Worm (Caenorhabditis elegans): ENCODE measurements around the gene ets-4.

Gene ets-4

DNA sequence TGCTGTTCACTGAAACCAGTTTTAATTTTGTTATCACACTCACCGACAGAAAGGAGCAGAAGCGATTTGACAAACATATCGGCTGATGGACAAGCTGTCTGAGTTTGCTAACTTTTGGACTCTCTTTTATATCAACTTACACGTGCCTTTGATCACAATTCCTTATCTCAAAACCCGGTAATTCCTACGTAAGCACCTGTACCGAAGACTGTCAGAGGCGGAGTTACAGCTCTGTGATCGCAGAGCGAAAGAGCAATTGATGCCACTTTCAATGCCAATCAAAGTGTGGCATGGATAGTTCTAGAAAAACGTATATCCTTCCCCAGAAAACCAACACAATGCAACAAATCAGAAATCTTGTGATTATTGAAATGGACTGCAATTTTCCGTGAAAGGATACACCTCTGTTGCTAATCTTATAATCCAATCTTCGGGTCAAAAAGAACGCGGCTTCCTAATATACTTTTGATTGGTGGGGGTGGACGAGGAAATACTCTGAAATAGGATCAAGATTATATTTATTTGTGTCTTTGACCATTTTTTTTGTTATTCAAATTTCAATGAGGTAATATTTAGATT is 18.1 kb downstream of the ets-4 start, which contains the start of gene ilys-5:
Gene ilys-5, minus strand, starts transcription at position 140 of the 579 bp plus-strand sequence.
- no peak for TF ChIP-seq F23B12.7 (tag; optimal IDR thresholded peaks at IDR 0.05; ENCODE audit: insufficient read depth)
- TF ChIP-seq chd-7 (tag; optimal IDR thresholded peaks at IDR 0.05) = peak; percentile 62
- TF ChIP-seq T26A5.8 (tag; optimal IDR thresholded peaks at IDR 0.05) = no peak
- TF ChIP-seq lag-1 (GFP tag; IDR thresholded peaks at IDR 0.05) = no peak
- TF ChIP-seq ceh-91 (GFP tag; IDR thresholded peaks at IDR 0.05) = no peak
- no peak for TF ChIP-seq nhr-179 (tag; optimal IDR thresholded peaks at IDR 0.05)
- TF ChIP-seq ceh-27 (GFP tag; optimal IDR thresholded peaks at IDR 0.05) = no peak
- no peak for TF ChIP-seq ceh-40 (GFP tag; IDR thresholded peaks at IDR 0.05)
- TF ChIP-seq lin-40 (tag; optimal IDR thresholded peaks at IDR 0.05) = no peak
- TF ChIP-seq efl-1 (GFP tag; optimal IDR thresholded peaks at IDR 0.05) = no peak
- no peak for TF ChIP-seq K11D2.4 (GFP tag; IDR thresholded peaks at IDR 0.05)
- TF ChIP-seq madf-10 (tag; optimal IDR thresholded peaks at IDR 0.05) = peak; percentile 26
- TF ChIP-seq lsl-1 (GFP tag; optimal IDR thresholded peaks at IDR 0.05) = no peak
- TF ChIP-seq F10E7.11 (tag; optimal IDR thresholded peaks at IDR 0.05) = no peak
- no peak for TF ChIP-seq F52B5.7 (tag; optimal IDR thresholded peaks at IDR 0.05)
- no peak for TF ChIP-seq hlh-12 (tag; optimal IDR thresholded peaks at IDR 0.05)
- TF ChIP-seq ztf-22 (GFP tag; optimal IDR thresholded peaks at IDR 0.05) = peak; percentile 24
- 0 out of 2 replicates have a peak, but pooled peaks have one; percentile 27 for TF ChIP-seq Y53G8AR.9 (GFP tag; conservative IDR thresholded peaks at IDR 0.05)
- TF ChIP-seq ceh-79 (tag; optimal IDR thresholded peaks at IDR 0.05) = no peak
- TF ChIP-seq mxl-1 (tag; optimal IDR thresholded peaks at IDR 0.05) = no peak
- no peak for TF ChIP-seq dpff-1 (tag; optimal IDR thresholded peaks at IDR 0.05)
- peak; percentile 60 for TF ChIP-seq ets-4 (GFP tag; optimal IDR thresholded peaks at IDR 0.05)
- no peak for TF ChIP-seq somi-1 (GFP tag; optimal IDR thresholded peaks at IDR 0.05)
- TF ChIP-seq hsf-1 (GFP tag; IDR thresholded peaks at IDR 0.05) = 0 out of 2 replicates have a peak, but pooled peaks have one; percentile 42
- 0 out of 2 replicates have a peak, but pooled peaks have one; percentile 12 for TF ChIP-seq dox-1 (GFP tag; IDR thresholded peaks at IDR 0.05)
- TF ChIP-seq attf-6 (GFP tag; IDR thresholded peaks at IDR 0.05) = no peak
- no peak for TF ChIP-seq Y53F4B.3 (GFP tag; IDR thresholded peaks at IDR 0.05)
- TF ChIP-seq nhr-80 (tag; optimal IDR thresholded peaks at IDR 0.05) = peak; percentile 77
- TF ChIP-seq him-1 (tag; optimal IDR thresholded peaks at IDR 0.05) = no peak
- TF ChIP-seq B0019.2 (GFP tag; conservative IDR thresholded peaks at IDR 0.05) = no peak
- TF ChIP-seq gei-17 (GFP tag; optimal IDR thresholded peaks at IDR 0.05) = no peak
- TF ChIP-seq rec-8 (tag; optimal IDR thresholded peaks at IDR 0.05) = no peak
- TF ChIP-seq aptf-2 (GFP tag; conservative IDR thresholded peaks at IDR 0.05) = no peak
- TF ChIP-seq F22D6.2 (tag; optimal IDR thresholded peaks at IDR 0.05) = no peak
- no peak for TF ChIP-seq hmg-1.2 (GFP tag; IDR thresholded peaks at IDR 0.05)
- no peak for TF ChIP-seq lsy-27 (tag; optimal IDR thresholded peaks at IDR 0.05; ENCODE audit: borderline replicate concordance, insufficient read depth)
- no peak for TF ChIP-seq ztf-26 (tag; optimal IDR thresholded peaks at IDR 0.05)
- no peak for TF ChIP-seq attf-3 (GFP tag; conservative IDR thresholded peaks at IDR 0.05)
- no peak for TF ChIP-seq snpc-3.4 (tag; optimal IDR thresholded peaks at IDR 0.05)
- TF ChIP-seq let-607 (tag; optimal IDR thresholded peaks at IDR 0.05) = peak in 1 of 2 experiments; percentile 58
- no peak for TF ChIP-seq xnd-1 (tag; optimal IDR thresholded peaks at IDR 0.05)
- no peak for TF ChIP-seq aptf-3 (GFP tag; IDR thresholded peaks at IDR 0.05)
